Worm (Caenorhabditis elegans): ENCODE results near the gene F59H6.15.
"Not testable (repeated sequence)": the region's sequence is repeated elsewhere in the genome, so short reads cannot be mapped to it uniquely, and the experiment has no call there.

F59H6.15 gene

DNA sequence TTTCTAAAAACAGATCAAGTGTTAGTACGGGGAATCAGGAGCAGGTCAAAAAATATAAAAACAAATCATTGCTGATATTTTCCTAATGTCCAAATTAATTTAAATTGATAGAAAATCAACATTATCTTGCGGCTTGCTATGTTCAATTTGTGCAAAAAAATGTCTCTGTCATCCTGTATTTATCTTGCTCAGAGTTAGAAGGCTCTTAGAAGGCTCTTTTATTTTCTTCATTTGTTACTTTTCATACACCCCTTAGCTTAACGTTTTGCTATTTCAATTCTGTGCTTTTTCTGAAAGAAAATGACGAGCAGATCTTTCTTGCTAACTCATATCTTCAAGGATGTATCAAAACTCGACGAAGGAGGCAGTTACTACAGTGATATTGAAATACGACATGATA, 14.2 kb upstream of the F59H6.15 start, which contains the start of gene math-19:
Gene math-19 (plus strand): TSS at position 301 of the 400 bp plus-strand sequence.
- not testable (repeated sequence) for TF ChIP-seq tbx-7, elt-4, gmeb-2 (tag; optimal IDR thresholded peaks at IDR 0.05)

DNA sequence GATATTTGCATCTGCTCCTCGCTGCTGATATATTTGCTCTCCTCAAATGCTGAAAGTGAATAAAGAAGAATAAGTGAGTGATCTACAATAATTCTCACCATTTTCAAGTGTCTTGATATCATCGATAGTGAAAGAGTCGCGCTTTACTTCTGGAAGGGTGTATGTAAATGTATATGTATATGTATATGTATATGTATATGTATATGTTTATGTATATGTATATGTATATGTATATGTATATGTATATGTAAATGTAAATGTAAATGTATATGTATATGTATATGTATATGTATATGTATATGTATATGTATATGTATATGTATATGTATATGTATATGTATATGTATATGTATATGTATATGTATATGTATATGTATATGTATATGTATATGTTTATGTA, 12.1 kb upstream of the F59H6.15 start, which contains the start of gene ceh-84:
Gene ceh-84 (minus strand): TSS at position 101 of the 400 bp plus-strand sequence.
- TF ChIP-seq unc-55 (GFP tag; optimal IDR thresholded peaks at IDR 0.05); F13H6.1 (tag; optimal IDR thresholded peaks at IDR 0.05); pqm-1 (tag; optimal IDR thresholded peaks at IDR 0.05): not testable (repeated sequence)

DNA sequence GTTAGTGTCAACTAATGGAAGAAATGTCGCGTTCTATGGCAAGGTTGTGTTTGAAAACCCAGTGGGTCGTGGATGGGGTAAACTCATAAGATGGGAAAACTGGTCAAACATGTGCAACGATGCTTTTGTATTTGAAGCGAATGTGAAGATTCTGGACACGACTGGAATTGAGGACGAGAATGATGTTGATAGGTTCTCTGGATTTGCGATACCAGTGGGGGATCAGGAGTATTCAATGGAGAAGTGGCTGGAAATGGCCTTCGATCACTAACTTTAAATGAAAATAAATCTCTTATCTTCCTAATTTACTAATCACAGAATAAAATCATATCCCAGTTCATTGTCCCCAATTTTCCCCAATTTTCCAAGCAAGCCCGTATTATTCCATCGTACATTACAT, 1.6 kb upstream of the F59H6.15 start:
- TF ChIP-seq ahr-1 (tag; optimal IDR thresholded peaks at IDR 0.05): no peak
- no peak for TF ChIP-seq unc-3 (GFP tag; conservative IDR thresholded peaks at IDR 0.05)
- TF ChIP-seq unc-3 (tag; optimal IDR thresholded peaks at IDR 0.05): no peak
- no peak for TF ChIP-seq nhr-11 (tag; optimal IDR thresholded peaks at IDR 0.05)
- no peak for TF ChIP-seq nfya-1 (tag; optimal IDR thresholded peaks at IDR 0.05)
- TF ChIP-seq pha-4 (tag; optimal IDR thresholded peaks at IDR 0.05): no peak
- no peak for TF ChIP-seq ceh-9 (tag; optimal IDR thresholded peaks at IDR 0.05)
- TF ChIP-seq Y22D7AL.16 (tag; optimal IDR thresholded peaks at IDR 0.05): no peak

ce11 chrII:2013856-2014255, 1.1 kb downstream of the F59H6.15 start:
- TF ChIP-seq unc-42 (tag; optimal IDR thresholded peaks at IDR 0.05) (no peak), dmd-4 (tag; optimal IDR thresholded peaks at IDR 0.05; ENCODE audit: borderline replicate concordance) (no peak), madf-2 (tag; optimal IDR thresholded peaks at IDR 0.05) (no peak), pax-1 (tag; optimal IDR thresholded peaks at IDR 0.05) (no peak), ceh-22 (tag; optimal IDR thresholded peaks at IDR 0.05) (no peak)

DNA sequence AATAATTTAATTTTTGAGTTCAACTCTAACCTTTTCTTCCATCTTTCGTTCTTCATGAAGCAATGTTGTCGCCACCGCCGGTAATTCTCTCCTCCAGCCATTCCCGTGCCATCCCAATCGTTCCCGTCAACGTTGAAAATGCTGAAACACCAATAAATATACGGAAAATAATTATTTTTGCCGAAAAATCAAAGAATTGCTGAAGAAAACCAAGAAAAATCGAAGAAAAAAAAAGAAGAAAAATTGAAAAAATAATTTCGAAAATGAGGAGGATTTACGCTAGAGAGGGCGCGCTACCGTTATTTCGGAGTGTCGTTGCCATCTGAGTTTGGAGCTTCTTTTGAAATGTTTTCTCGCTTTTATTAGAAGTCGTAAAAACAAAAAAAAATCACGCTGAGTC, 10.7 kb downstream of the F59H6.15 start, which contains the start of gene cya-2:
Gene cya-2 (minus strand): TSS at position 101 of the 400 bp plus-strand sequence.
- not testable (repeated sequence) for TF ChIP-seq odd-2, fkh-6, syd-9 (tag; optimal IDR thresholded peaks at IDR 0.05)

- TF ChIP-seq nhr-232 (tag; optimal IDR thresholded peaks at IDR 0.05) (no peak), ceh-9 (tag; optimal IDR thresholded peaks at IDR 0.05) (no peak)
Measured at ce11 chrII:2026525-2026924, 13.7 kb downstream of the F59H6.15 start, which contains the start of gene bath-21. Gene bath-21 (minus strand): TSS chrII:2026625.

DNA sequence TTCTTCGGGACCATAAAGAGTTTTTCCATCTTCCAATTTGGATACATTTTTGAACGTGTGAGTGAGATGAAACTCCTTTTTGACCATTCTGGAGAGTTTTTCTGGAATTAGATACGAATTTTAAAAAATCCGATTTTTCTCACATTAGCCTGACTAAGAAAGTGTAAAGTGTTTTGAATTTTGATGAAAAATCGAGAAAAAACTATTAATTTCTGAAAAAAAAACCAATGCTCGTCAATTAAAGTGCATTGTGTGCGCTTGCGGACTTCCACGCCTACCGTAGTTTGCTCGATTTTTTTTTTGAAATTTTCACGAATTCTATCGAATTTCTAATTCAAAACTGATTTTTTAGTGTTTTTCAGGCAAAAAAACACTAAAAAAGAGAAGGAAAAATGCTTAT, 15.9 kb downstream of the F59H6.15 start, which contains the start of gene bath-1:
Gene bath-1 (minus strand): TSS at position 101 of the 400 bp plus-strand sequence.
- TF ChIP-seq sdc-2 (tag; optimal IDR thresholded peaks at IDR 0.05): no peak

DNA sequence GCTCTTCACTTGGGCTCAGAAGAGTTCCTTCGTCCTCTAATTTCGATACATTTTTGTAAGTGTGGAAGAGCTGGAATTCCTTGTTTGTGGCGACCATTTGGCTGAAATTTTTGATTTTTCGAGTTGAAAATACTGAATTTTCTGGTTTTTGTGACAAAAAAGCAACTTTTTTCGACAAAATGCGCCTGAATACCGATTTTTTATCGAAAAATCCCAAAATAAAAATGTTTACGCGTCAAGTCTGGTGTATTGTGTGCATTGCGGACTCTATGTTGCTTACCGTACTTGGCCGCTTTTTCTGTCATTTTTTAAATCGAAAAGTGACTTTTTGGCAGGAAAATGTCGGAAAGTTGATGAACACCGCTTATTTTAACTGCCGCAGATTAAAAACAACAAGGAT, 17.6 kb downstream of the F59H6.15 start, which contains the start of gene bath-3:
Gene bath-3 (minus strand): TSS at position 101 of the 400 bp plus-strand sequence.
- no peak for TF ChIP-seq C08G9.2 (tag; optimal IDR thresholded peaks at IDR 0.05)
- TF ChIP-seq syd-9 (tag; optimal IDR thresholded peaks at IDR 0.05): no peak
- no peak for TF ChIP-seq ceh-48 (tag; optimal IDR thresholded peaks at IDR 0.05)

DNA sequence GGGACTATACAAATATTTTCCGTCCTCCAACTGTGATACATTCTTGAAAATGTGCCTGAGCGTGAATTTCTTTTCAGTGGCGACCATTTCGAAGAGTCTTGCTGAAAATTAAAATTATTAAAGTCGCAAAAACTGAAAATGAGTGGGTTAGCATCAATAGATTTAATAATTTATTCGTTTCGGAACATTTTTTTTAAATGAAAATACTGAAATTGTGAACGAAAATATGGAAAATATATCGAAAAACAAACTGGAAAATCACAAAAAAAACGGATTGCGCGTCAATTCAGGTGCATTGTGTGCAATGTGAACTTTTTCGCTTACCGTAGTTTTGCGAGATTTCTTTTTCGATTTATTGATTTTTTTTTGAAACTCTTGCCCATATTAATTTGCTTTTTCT, 19.1 kb downstream of the F59H6.15 start, which contains the start of gene bath-5:
Gene bath-5 (minus strand): TSS at position 101 of the 400 bp plus-strand sequence.
- TF ChIP-seq elt-2 (tag; optimal IDR thresholded peaks at IDR 0.05) (no peak), C38D4.7 (GFP tag; optimal IDR thresholded peaks at IDR 0.05) (no peak), eyg-1 (tag; optimal IDR thresholded peaks at IDR 0.05) (no peak)

Data from whole organism, late embryonic.